Worm (Caenorhabditis elegans): ENCODE results near the gene nhr-228.
"Not testable (repeated sequence)": the region's sequence is repeated elsewhere in the genome, so short reads cannot be mapped to it uniquely, and the experiment has no call there.

Gene nhr-228

DNA sequence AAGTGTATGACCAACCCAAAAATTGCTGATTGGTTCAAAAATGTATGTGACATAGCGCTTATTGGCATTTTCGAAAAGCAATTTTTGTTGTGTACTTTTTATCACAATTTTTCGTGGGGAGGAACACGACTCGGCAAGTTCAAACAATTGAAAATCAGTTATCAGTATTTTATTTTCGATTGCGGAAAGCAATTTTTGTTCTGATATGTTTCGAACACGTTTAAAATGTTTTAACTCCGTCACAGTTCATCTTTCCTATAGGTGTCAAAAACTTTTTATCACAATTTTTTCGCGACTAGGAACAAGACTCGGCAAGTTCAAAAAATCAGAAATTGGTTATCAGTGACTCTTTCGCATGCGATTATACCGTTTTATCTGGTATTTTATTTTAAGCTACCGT, 26.7 kb downstream of the nhr-228 start:
- TF ChIP-seq elt-1 (tag; optimal IDR thresholded peaks at IDR 0.05; ENCODE audit: borderline replicate concordance, insufficient read depth), result no peak
- TF ChIP-seq pha-4 (tag; optimal IDR thresholded peaks at IDR 0.05), result no peak

DNA sequence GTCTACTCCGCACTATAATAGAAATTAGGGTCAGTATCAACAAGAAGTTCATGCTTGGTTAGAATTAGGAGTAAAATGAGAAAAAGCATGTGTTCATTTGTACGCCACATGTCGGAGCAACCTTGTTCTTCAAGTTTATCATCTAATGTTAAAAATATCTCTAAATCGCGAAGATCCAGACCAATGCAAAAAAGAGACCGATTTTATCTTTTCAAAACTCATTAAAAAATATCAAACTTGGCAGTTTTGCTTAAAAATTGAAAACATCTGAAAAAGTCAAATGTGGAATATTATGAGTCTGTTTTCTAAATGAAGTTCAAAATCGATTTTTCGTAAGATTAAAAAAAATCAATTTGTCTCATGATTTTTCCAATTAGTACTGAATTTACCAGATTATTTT, 39.4 kb downstream of the nhr-228 start, which contains the start of gene Y19D10B.6:
TSS of gene Y19D10B.6 (minus strand) at position 101 of the 400 bp plus-strand sequence.
- TF ChIP-seq ztf-11 (tag; optimal IDR thresholded peaks at IDR 0.05); ham-2 (GFP tag; optimal IDR thresholded peaks at IDR 0.05); unc-39 (tag; optimal IDR thresholded peaks at IDR 0.05): not testable (repeated sequence)

DNA sequence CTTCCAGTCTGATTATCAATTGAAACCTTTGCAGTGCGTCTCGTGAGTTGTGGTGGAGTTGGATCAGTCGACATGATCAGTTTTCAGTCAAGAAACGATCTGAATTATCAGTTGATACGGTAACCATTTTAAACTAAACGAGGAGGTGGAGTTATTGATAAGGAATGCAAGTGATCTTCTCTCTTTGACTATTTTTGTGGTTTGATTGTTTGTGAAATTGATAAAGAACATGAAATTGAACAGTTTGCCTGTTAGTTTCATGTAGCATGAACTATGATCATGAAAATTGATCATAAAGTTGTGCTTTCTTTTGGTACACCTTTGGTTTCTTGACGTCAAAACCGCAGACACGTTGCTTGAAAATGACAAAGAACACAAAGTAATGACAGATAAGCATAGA, 40.9 kb downstream of the nhr-228 start, which contains the start of gene pud-1.2:
TSS of gene pud-1.2 (minus strand) at position 101 of the 400 bp plus-strand sequence.
- not testable (repeated sequence) for TF ChIP-seq ces-1 (GFP tag; optimal IDR thresholded peaks at IDR 0.05); unc-120 (tag; optimal IDR thresholded peaks at IDR 0.05; ENCODE audit: poor library complexity, severe bottlenecking); cnd-1 (tag; optimal IDR thresholded peaks at IDR 0.05)

DNA sequence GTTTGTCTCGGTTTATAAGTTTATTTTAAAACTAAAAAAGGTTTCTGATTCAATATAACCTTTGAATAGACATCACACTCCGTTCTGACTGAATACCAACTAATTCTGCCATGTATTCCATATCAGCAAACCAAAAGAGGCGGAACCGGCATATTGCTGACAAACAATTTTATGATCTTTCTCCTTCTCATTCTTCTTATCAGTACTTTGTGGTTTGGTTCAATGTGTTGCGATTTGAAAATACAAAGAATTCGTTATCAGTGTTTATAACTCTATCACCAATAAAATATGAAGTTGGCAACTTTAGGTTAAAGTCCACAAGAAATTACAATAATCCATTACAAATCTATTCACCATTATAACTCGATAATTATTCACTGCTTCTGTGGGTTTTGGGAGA, 42.7 kb downstream of the nhr-228 start:
- TF ChIP-seq flh-1 (GFP tag; optimal IDR thresholded peaks at IDR 0.05), result no peak
- no peak for TF ChIP-seq cnd-1 (tag; optimal IDR thresholded peaks at IDR 0.05)
- no peak for TF ChIP-seq nhr-2 (tag; optimal IDR thresholded peaks at IDR 0.05)
- no peak for TF ChIP-seq mep-1 (tag; optimal IDR thresholded peaks at IDR 0.05)
- TF ChIP-seq mls-2 (tag; optimal IDR thresholded peaks at IDR 0.05), result no peak
- TF ChIP-seq lin-13 (tag; optimal IDR thresholded peaks at IDR 0.05), result no peak
- no peak for TF ChIP-seq nhr-28 (tag; optimal IDR thresholded peaks at IDR 0.05)
- no peak for TF ChIP-seq zip-8 (tag; optimal IDR thresholded peaks at IDR 0.05)
- no peak for TF ChIP-seq sem-2 (GFP tag; optimal IDR thresholded peaks at IDR 0.05)
- TF ChIP-seq mab-5 (tag; optimal IDR thresholded peaks at IDR 0.05), result no peak
- TF ChIP-seq tbx-8 (GFP tag; optimal IDR thresholded peaks at IDR 0.05), result no peak
- TF ChIP-seq ztf-11 (tag; optimal IDR thresholded peaks at IDR 0.05), result no peak
- no peak for TF ChIP-seq blmp-1 (tag; optimal IDR thresholded peaks at IDR 0.05)
- no peak for TF ChIP-seq elt-1 (tag; optimal IDR thresholded peaks at IDR 0.05; ENCODE audit: borderline replicate concordance, insufficient read depth)

DNA sequence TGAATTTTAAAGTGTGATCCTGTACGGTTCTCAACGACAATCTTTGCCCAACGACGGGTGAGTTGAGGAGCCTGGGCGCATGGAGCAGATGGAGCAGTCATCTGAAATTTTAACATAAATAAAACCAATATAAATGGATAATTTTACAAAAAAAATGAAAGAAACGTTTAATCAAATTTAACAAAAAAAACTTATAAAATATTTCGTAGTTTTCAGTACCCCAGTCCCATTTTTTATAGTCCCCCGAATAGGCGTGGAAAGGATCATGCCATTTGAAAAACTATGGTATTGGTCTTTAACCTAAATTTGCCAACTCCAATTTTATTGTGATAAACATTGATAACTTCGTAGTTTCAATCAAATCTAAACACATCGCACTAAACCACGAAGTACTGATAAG, 43.5 kb downstream of the nhr-228 start, which contains the start of gene pud-3:
TSS of gene pud-3 (minus strand) at position 101 of the 400 bp plus-strand sequence.
- TF ChIP-seq unc-120 (tag; optimal IDR thresholded peaks at IDR 0.05; ENCODE audit: poor library complexity, severe bottlenecking) (no peak), cnd-1 (tag; optimal IDR thresholded peaks at IDR 0.05) (no peak), M03D4.4 (tag; optimal IDR thresholded peaks at IDR 0.05) (no peak), tbx-8 (GFP tag; optimal IDR thresholded peaks at IDR 0.05) (no peak), lin-32 (GFP tag; optimal IDR thresholded peaks at IDR 0.05) (no peak), ztf-11 (tag; optimal IDR thresholded peaks at IDR 0.05) (no peak), mls-2 (tag; optimal IDR thresholded peaks at IDR 0.05) (no peak), mep-1 (tag; optimal IDR thresholded peaks at IDR 0.05) (no peak), nhr-2 (tag; optimal IDR thresholded peaks at IDR 0.05) (no peak), bed-3 (GFP tag; optimal IDR thresholded peaks at IDR 0.05) (no peak), snpc-4 (tag; optimal IDR thresholded peaks at IDR 0.05) (no peak), ces-1 (GFP tag; optimal IDR thresholded peaks at IDR 0.05) (no peak), unc-62 (GFP tag; optimal IDR thresholded peaks at IDR 0.05) (no peak), lsy-2 (tag; optimal IDR thresholded peaks at IDR 0.05) (no peak), nhr-12 (tag; optimal IDR thresholded peaks at IDR 0.05) (no peak), drap-1 (GFP tag; optimal IDR thresholded peaks at IDR 0.05) (no peak), sem-2 (GFP tag; optimal IDR thresholded peaks at IDR 0.05) (no peak), lin-13 (tag; optimal IDR thresholded peaks at IDR 0.05) (no peak), ceh-39 (tag; optimal IDR thresholded peaks at IDR 0.05) (no peak)

DNA sequence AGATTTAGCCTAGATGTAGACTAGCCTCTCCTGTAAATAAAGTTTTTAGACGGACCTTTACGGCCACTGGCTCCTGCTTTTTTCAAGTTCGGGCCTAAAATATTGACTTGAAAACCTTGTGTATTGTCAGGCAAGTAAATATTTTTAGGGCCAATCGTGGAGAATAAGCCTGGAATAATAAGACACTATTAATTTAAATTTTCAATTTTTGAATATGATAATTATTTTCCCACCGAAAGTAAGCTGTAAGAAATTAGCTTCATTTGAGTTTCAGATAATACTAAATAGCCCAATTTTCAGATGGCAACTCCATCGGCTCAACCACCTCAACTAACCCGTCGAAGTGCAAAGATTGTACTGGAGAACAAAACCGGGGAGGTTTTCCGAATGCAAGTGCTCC, 44.8 kb downstream of the nhr-228 start, which contains the start of gene pud-4:
TSS of gene pud-4 (plus strand) at position 301 of the 400 bp plus-strand sequence.
- TF ChIP-seq mep-1 (tag; optimal IDR thresholded peaks at IDR 0.05), result no peak
- TF ChIP-seq hlh-1 (tag; optimal IDR thresholded peaks at IDR 0.05), result no peak
- TF ChIP-seq elt-1 (tag; optimal IDR thresholded peaks at IDR 0.05; ENCODE audit: borderline replicate concordance, insufficient read depth), result no peak
- TF ChIP-seq unc-62 (GFP tag; optimal IDR thresholded peaks at IDR 0.05), result no peak
- TF ChIP-seq lin-13 (tag; optimal IDR thresholded peaks at IDR 0.05), result no peak
- TF ChIP-seq nhr-28 (tag; optimal IDR thresholded peaks at IDR 0.05), result no peak
- TF ChIP-seq ceh-83 (GFP tag; optimal IDR thresholded peaks at IDR 0.05), result no peak
- no peak for TF ChIP-seq cnd-1 (tag; optimal IDR thresholded peaks at IDR 0.05)
